Worm (Caenorhabditis elegans) whole organism, young adult: Measurements from ENCODE around the gene nas-13.

Source experiments
- B0035.1 ChIP-seq: sonication (generic microtip); optimal IDR thresholded peaks from 2 replicates; lab custom pipeline; 2016; ENCODE audit warnings: missing genetic modification characterization, mild to moderate bottlenecking, missing compliant biosample characterization, missing genotype, missing genetic modification reagents
- F37B4.10 ChIP-seq: fragments of 200-800 bp; sonication (Bioruptor generic); IDR thresholded peaks from 2 replicates; pipeline ENCODE4 v1.3.6; 2022; ENCODE audit warnings: missing genetic modification characterization, missing compliant biosample characterization
- F49E8.2 ChIP-seq: sonication (generic microtip); optimal IDR thresholded peaks from 3 replicates; lab custom pipeline; 2017; ENCODE audit warnings: missing genetic modification characterization, mild to moderate bottlenecking, missing compliant biosample characterization, antibody characterized with exemption, moderate library complexity; ENCODE audit not compliant: insufficient read depth
- F52B5.7 ChIP-seq: sonication (generic microtip); optimal IDR thresholded peaks from 2 replicates; lab custom pipeline; 2016; ENCODE audit warnings: mild to moderate bottlenecking, missing genetic modification characterization, missing compliant biosample characterization
- K12H6.12 ChIP-seq: fragments of 200-800 bp; sonication (Bioruptor generic); optimal IDR thresholded peaks from 2 replicates; lab custom pipeline; 2018; ENCODE audit warnings: mild to moderate bottlenecking, missing genetic modification characterization, missing compliant biosample characterization
- attf-6 ChIP-seq: fragments of 200-800 bp; sonication (Bioruptor generic); IDR thresholded peaks from 2 replicates; pipeline ENCODE4 v1.3.6; 2022; ENCODE audit warnings: missing genetic modification reagents, missing genetic modification characterization, missing compliant biosample characterization
- cebp-2 ChIP-seq: fragments of 200-800 bp; sonication (Bioruptor generic); IDR thresholded peaks from 2 replicates; pipeline ENCODE4 v1.3.6; 2022; ENCODE audit warnings: missing genetic modification characterization, missing compliant biosample characterization
- ceh-100 ChIP-seq: fragments of 200-800 bp; sonication (Bioruptor generic); IDR thresholded peaks from 2 replicates; pipeline ENCODE4 v1.3.6; 2022; ENCODE audit warnings: missing genetic modification reagents, missing genetic modification characterization, missing compliant biosample characterization
- ceh-79 ChIP-seq: sonication (generic microtip); optimal IDR thresholded peaks from 2 replicates; lab custom pipeline; 2017; ENCODE audit warnings: mild to moderate bottlenecking, missing genetic modification characterization, missing compliant biosample characterization
- chd-7 ChIP-seq: sonication (generic microtip); optimal IDR thresholded peaks from 2 replicates; lab custom pipeline; 2016; ENCODE audit warnings: mild to moderate bottlenecking, missing genetic modification characterization, moderate library complexity, missing compliant biosample characterization
- efl-1 ChIP-seq: fragments of 150-350 bp; optimal IDR thresholded peaks from 2 replicates; lab custom pipeline; 2014; ENCODE audit warnings: missing biosample characterization, missing genetic modification reagents, missing genetic modification characterization
- gei-17 ChIP-seq: fragments of 200-800 bp; sonication (Bioruptor generic); optimal IDR thresholded peaks from 2 replicates; lab custom pipeline; 2018; ENCODE audit warnings: mild to moderate bottlenecking, missing genetic modification characterization, missing compliant biosample characterization
- him-1 ChIP-seq: sonication (generic microtip); optimal IDR thresholded peaks from 2 replicates; lab custom pipeline; 2016; ENCODE audit warnings: missing genotype, missing genetic modification reagents, missing genetic modification characterization, missing compliant biosample characterization
- hlh-26 ChIP-seq: fragments of 200-800 bp; sonication (Bioruptor generic); conservative IDR thresholded peaks from 2 replicates; pipeline ENCODE4 v1.3.6; 2022; ENCODE audit warnings: missing genetic modification reagents, missing genetic modification characterization, missing compliant biosample characterization
- hmg-1.2 ChIP-seq: fragments of 200-800 bp; sonication (Bioruptor generic); IDR thresholded peaks from 2 replicates; pipeline ENCODE4 v1.3.6; 2022; ENCODE audit warnings: missing genetic modification reagents, missing genetic modification characterization, missing compliant biosample characterization
- lir-1 ChIP-seq: fragments of 200-800 bp; sonication (Bioruptor generic); conservative IDR thresholded peaks from 2 replicates; pipeline ENCODE4 v1.3.6; 2022; ENCODE audit warnings: missing genetic modification reagents, missing genetic modification characterization, missing compliant biosample characterization
- madf-3 ChIP-seq: fragments of 200-800 bp; sonication (Bioruptor generic); IDR thresholded peaks from 2 replicates; pipeline ENCODE4 v1.3.6; 2022; ENCODE audit warnings: missing genetic modification reagents, missing genetic modification characterization, missing compliant biosample characterization
- madf-6 ChIP-seq: fragments of 200-800 bp; sonication (Bioruptor generic); IDR thresholded peaks from 2 replicates; pipeline ENCODE4 v1.3.6; 2022; ENCODE audit warnings: missing genetic modification reagents, missing genetic modification characterization, missing compliant biosample characterization
- madf-8 ChIP-seq: fragments of 200-800 bp; sonication (Bioruptor generic); conservative IDR thresholded peaks from 2 replicates; pipeline ENCODE4 v1.3.6; 2022; ENCODE audit warnings: missing genetic modification reagents, missing genetic modification characterization, missing compliant biosample characterization
- mel-28 ChIP-seq: sonication (generic microtip); optimal IDR thresholded peaks from 2 replicates; lab custom pipeline; 2016; ENCODE audit warnings: borderline replicate concordance, mild to moderate bottlenecking, missing genetic modification characterization, missing compliant biosample characterization
- nhr-80 ChIP-seq: sonication (generic microtip); optimal IDR thresholded peaks from 2 replicates; lab custom pipeline; 2016; ENCODE audit warnings: missing genetic modification characterization, missing compliant biosample characterization
- pha-4 ChIP-seq: fragments of 150-350 bp; sonication (generic microtip); optimal IDR thresholded peaks from 2 replicates; lab custom pipeline; 2014; ENCODE audit warnings: missing biosample characterization, missing genetic modification reagents, missing genetic modification characterization
- sdz-38 ChIP-seq: sonication (generic microtip); optimal IDR thresholded peaks from 2 replicates; lab custom pipeline; 2016; ENCODE audit warnings: missing genotype, missing genetic modification characterization, missing compliant biosample characterization
- snpc-1.1 ChIP-seq: sonication (generic microtip); optimal IDR thresholded peaks from 2 replicates; lab custom pipeline; 2017; ENCODE audit warnings: missing genetic modification characterization, mild to moderate bottlenecking, missing compliant biosample characterization, antibody characterized with exemption, moderate library complexity, missing genotype, missing genetic modification reagents; ENCODE audit not compliant: insufficient read depth
- snpc-1.3 ChIP-seq: sonication (generic microtip); optimal IDR thresholded peaks from 2 replicates; lab custom pipeline; 2017; ENCODE audit warnings: missing genetic modification characterization, mild to moderate bottlenecking, missing compliant biosample characterization, antibody characterized with exemption, moderate library complexity, missing genotype, missing genetic modification reagents; ENCODE audit not compliant: insufficient read depth
- snpc-4 ChIP-seq, 5 experiments: fragments of 150-350 bp in 1 of 5; sonication (generic microtip) in 4 of 5; optimal IDR thresholded peaks; 2 replicates each; lab custom pipeline; 2014 to 2018; ENCODE audit warnings: missing genetic modification characterization in 5 of 5, missing biosample characterization in 3 of 5, antibody characterized with exemption in 2 of 5, mild to moderate bottlenecking in 2 of 5, missing compliant biosample characterization in 2 of 5, missing genotype in 2 of 5, moderate library complexity in 2 of 5, missing genetic modification reagents in 1 of 5
- somi-1 ChIP-seq: fragments of 200-800 bp; sonication (Bioruptor generic); optimal IDR thresholded peaks from 2 replicates; lab custom pipeline; 2018; ENCODE audit warnings: mild to moderate bottlenecking, missing genetic modification characterization, missing compliant biosample characterization
- xnd-1 ChIP-seq: sonication (generic microtip); optimal IDR thresholded peaks from 2 replicates; lab custom pipeline; 2016; ENCODE audit warnings: missing genotype, missing genetic modification reagents, missing genetic modification characterization, missing compliant biosample characterization
- zfh-2 ChIP-seq: fragments of 200-800 bp; sonication (Bioruptor generic); conservative IDR thresholded peaks from 2 replicates; pipeline ENCODE4 v1.3.6; 2022; ENCODE audit warnings: missing genetic modification reagents, missing genetic modification characterization, missing compliant biosample characterization
- ztf-18 ChIP-seq: sonication (generic microtip); optimal IDR thresholded peaks from 2 replicates; lab custom pipeline; 2016; ENCODE audit warnings: missing genotype, mild to moderate bottlenecking, missing genetic modification characterization, missing compliant biosample characterization

The nas-13 gene

ce11 chrX:15423708-15424423 is 4.2 kb downstream of the nas-13 start (continued):
- TF ChIP-seq efl-1 (GFP tag; lab: Kevin White, UChicago): no peak
- no peak for TF ChIP-seq snpc-1.3 (tag; lab: Kevin White, UChicago)
- no peak for TF ChIP-seq ceh-79 (tag; lab: Kevin White, UChicago)
- TF ChIP-seq lir-1 (GFP tag; lab: Robert Waterston, UW): no peak

ce11 chrX:15420671-15421070 is 7.4 kb downstream of the nas-13 start, which contains the start of gene F39D8.3:
Gene F39D8.3, plus strand, starts transcription at chrX:15420971.
- TF ChIP-seq somi-1 (GFP tag; lab: Kevin White, UChicago) (no peak), sdz-38 (tag; lab: Kevin White, UChicago) (no peak)

ce11 chrX:15415226-15415625 is 12.8 kb downstream of the nas-13 start, which contains the start of gene pqn-36:
Gene pqn-36, minus strand, starts transcription at chrX:15415493.
- TF ChIP-seq madf-3 (no peak), gei-17 (GFP tag; lab: Kevin White, UChicago) (no peak), chd-7 (tag; lab: Kevin White, UChicago) (no peak), F37B4.10 (GFP tag; lab: Robert Waterston, UW) (0 out of 2 replicates have a peak, but pooled peaks have one; percentile 64), ztf-18 (tag; lab: Kevin White, UChicago) (no peak), ceh-100 (GFP tag; lab: Robert Waterston, UW) (no peak), attf-6 (GFP tag; lab: Robert Waterston, UW) (no peak), zfh-2 (GFP tag; lab: Robert Waterston, UW) (peak; percentile 58)

DNA sequence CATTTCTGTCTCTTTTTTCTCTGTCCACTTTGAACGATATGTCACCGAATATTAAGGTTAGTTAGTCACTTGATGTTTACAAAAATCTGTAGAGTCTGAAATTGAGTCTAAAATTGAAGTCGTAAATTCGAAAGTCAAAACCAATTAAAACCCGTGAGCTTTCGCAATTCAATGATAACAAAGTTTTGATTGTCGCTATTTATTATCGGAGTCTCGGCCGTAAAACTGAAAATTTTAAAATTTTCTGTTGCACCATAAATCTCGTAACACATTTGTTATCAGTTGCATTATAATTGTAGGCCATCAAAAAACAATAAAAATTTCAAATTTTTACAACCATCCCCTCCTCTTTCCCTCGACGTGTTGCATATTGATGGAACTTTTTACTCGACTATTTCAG is 19.5 kb downstream of the nas-13 start:
- TF ChIP-seq nhr-80 (tag; lab: Kevin White, UChicago) (peak; percentile 44), ceh-79 (tag; lab: Kevin White, UChicago) (no peak)

ce11 chrX:15407631-15408030 is 20.4 kb downstream of the nas-13 start, which contains the start of gene psa-3:
Gene psa-3, plus strand, starts transcription at chrX:15407931.
- no peak for TF ChIP-seq hlh-26 (GFP tag; lab: Robert Waterston, UW)
- 0 out of 2 replicates have a peak, but pooled peaks have one; percentile 16 for TF ChIP-seq zfh-2 (GFP tag; lab: Robert Waterston, UW)

DNA sequence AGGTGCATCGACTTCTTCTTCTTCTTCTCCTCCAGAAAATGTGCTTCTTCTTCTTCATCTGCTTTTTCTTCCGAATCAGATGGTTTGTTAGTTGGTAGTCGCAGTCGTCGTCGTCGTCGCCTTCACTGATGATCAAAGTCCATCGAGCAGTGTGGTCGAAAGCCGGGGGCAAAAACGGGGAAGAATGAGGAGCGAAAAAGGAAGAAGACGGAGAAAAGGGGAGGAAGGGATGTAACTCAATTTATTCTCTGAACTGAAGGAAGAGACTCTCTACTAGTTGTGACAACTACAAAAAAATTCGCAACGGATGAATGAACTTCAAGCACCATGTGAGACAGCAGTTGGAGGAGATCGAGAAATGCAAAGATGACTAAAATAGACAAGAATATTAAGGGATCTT is 32.3 kb downstream of the nas-13 start:
- TF ChIP-seq K12H6.12 (tag; lab: Kevin White, UChicago): peak; percentile 27
- TF ChIP-seq B0035.1 (tag; lab: Kevin White, UChicago): no peak
- TF ChIP-seq ceh-79 (tag; lab: Kevin White, UChicago): no peak
- no peak for TF ChIP-seq F52B5.7 (tag; lab: Kevin White, UChicago)
- TF ChIP-seq somi-1 (GFP tag; lab: Kevin White, UChicago): peak; percentile 51
- TF ChIP-seq zfh-2 (GFP tag; lab: Robert Waterston, UW): peak; percentile 68
- no peak for TF ChIP-seq nhr-80 (tag; lab: Kevin White, UChicago)
- no peak for TF ChIP-seq madf-8 (GFP tag; lab: Robert Waterston, UW)
- TF ChIP-seq him-1: no peak
- no peak for TF ChIP-seq hmg-1.2
- peak; percentile 67 for TF ChIP-seq sdz-38 (tag; lab: Kevin White, UChicago)
- TF ChIP-seq mel-28: no peak
- no peak for TF ChIP-seq xnd-1 (tag; lab: Kevin White, UChicago)
- TF ChIP-seq, all 124 proteins: peak for 4

DNA sequence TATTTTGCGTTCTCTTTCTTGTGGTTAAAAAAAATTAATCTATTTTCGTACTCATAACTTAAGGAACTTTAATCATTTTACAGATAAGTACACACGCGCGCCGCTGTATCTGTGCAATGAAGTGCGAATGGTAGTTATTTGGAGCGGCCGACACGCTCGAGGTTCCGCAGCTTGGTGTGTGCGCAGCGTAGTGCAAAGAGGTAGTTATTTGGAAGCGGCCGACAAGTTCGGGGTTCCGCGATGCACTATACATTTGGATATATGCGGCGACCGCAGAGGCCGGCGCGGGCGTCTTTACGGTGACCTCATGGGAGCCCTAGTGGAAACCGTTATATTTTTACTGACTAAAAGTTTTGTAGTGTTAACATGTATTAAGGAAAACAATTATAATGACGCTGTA is 35.4 kb downstream of the nas-13 start:
- TF ChIP-seq madf-6 (GFP tag; lab: Robert Waterston, UW) (no peak), snpc-1.1 (peak; percentile 22), pha-4 (no peak), hmg-1.2 (peak; percentile 22; the same call in 1 of the 2 replicates), zfh-2 (GFP tag; lab: Robert Waterston, UW) (0 out of 2 replicates have a peak, but pooled peaks have one; percentile 28), sdz-38 (tag; lab: Kevin White, UChicago) (peak; percentile 62), snpc-4 (GFP tag; optimal IDR thresholded peaks at IDR 0.05; lab: Kevin White, UChicago) (peak; percentile 6), snpc-4 (tag; optimal IDR thresholded peaks at IDR 0.05; lab: Kevin White, UChicago) (peak in 3 of 4 experiments; percentile 38 to 90 (median 77)), F49E8.2 (tag; lab: Kevin White, UChicago) (no peak), cebp-2 (GFP tag; lab: Robert Waterston, UW) (no peak)
